Fruit fly (Drosophila melanogaster) whole organism, prepupa: ENCODE measurements around the gene dsd.

ENCODE experiments used
- CG11902 ChIP-seq: fragments of 200-800 bp; sonication (Bioruptor generic); optimal IDR thresholded peaks from 3 replicates; lab custom pipeline; 2016; ENCODE audit warnings: missing biosample characterization, missing genetic modification characterization
- CG32006 ChIP-seq: fragments of 200-800 bp; sonication (Bioruptor generic); optimal IDR thresholded peaks from 3 replicates; lab custom pipeline; 2017; ENCODE audit warnings: missing biosample characterization, mild to moderate bottlenecking, missing genetic modification characterization
- CG4318 ChIP-seq: fragments of 200-800 bp; sonication (Bioruptor generic); optimal IDR thresholded peaks from 3 replicates; lab custom pipeline; 2017; ENCODE audit warnings: missing biosample characterization, mild to moderate bottlenecking, missing genetic modification characterization
- CG9139 ChIP-seq: fragments of 200-800 bp; sonication (Bioruptor generic); optimal IDR thresholded peaks from 3 replicates; lab custom pipeline; 2017; ENCODE audit warnings: missing biosample characterization, mild to moderate bottlenecking, missing genetic modification characterization
- Eip93F ChIP-seq: fragments of 200-800 bp; sonication (Bioruptor generic); optimal IDR thresholded peaks from 2 replicates; lab custom pipeline; 2016; ENCODE audit warnings: missing biosample characterization, mild to moderate bottlenecking, missing genetic modification characterization
- Hr39 ChIP-seq: fragments of 200-800 bp; sonication (Bioruptor generic); optimal IDR thresholded peaks from 2 replicates; lab custom pipeline; 2016; ENCODE audit warnings: missing biosample characterization, missing genetic modification characterization
- Hr4 ChIP-seq: fragments of 200-800 bp; sonication (Bioruptor generic); optimal IDR thresholded peaks from 3 replicates; lab custom pipeline; 2016; ENCODE audit warnings: missing biosample characterization, missing genetic modification characterization
- Met ChIP-seq: fragments of 200-800 bp; sonication (Bioruptor generic); optimal IDR thresholded peaks from 3 replicates; lab custom pipeline; 2016; ENCODE audit warnings: missing biosample characterization, missing genetic modification characterization
- OdsH ChIP-seq: fragments of 200-800 bp; sonication (Bioruptor generic); optimal IDR thresholded peaks from 3 replicates; lab custom pipeline; 2016; ENCODE audit warnings: missing biosample characterization, missing genetic modification characterization
- Sox102F ChIP-seq: fragments of 200-800 bp; sonication (Bioruptor generic); optimal IDR thresholded peaks from 2 replicates; lab custom pipeline; 2016; ENCODE audit warnings: missing biosample characterization, mild to moderate bottlenecking, missing genetic modification characterization
- Sox15 ChIP-seq: fragments of 200-800 bp; sonication (Bioruptor generic); optimal IDR thresholded peaks from 3 replicates; lab custom pipeline; 2016; ENCODE audit warnings: missing biosample characterization, missing genetic modification characterization
- eg ChIP-seq: fragments of 200-800 bp; sonication (Bioruptor generic); IDR thresholded peaks from 3 replicates; pipeline ENCODE4 v1.3.6; 2022; ENCODE audit warnings: missing biosample characterization, missing genetic modification characterization
- fkh ChIP-seq: fragments of 200-800 bp; sonication (Bioruptor generic); optimal IDR thresholded peaks from 3 replicates; lab custom pipeline; 2017; ENCODE audit warnings: missing biosample characterization, mild to moderate bottlenecking, missing genetic modification characterization, moderate library complexity

- TF ChIP-seq OdsH (GFP tag; lab: Kevin White, UChicago) (no peak), CG4318 (GFP tag; lab: Kevin White, UChicago) (no peak), Eip93F (no peak), Hr39 (no peak), Met (GFP tag; lab: Kevin White, UChicago) (no peak), Sox102F (GFP tag; lab: Kevin White, UChicago) (no peak), CG32006 (GFP tag; lab: Kevin White, UChicago) (no peak), CG9139 (GFP tag; lab: Kevin White, UChicago) (no peak), fkh (GFP tag; lab: Kevin White, UChicago) (no peak), CG11902 (GFP tag; lab: Kevin White, UChicago) (no peak), Sox15 (GFP tag; lab: Kevin White, UChicago) (no peak), eg (GFP tag; lab: Robert Waterston, UW) (peak; percentile 38; the same call in 2 of the 3 replicates), Hr4 (GFP tag; lab: Kevin White, UChicago) (no peak)
These were observed 46.1 kb downstream of the dsd start, which contains the start of gene CG5646 for dm6 chr3R:27561114-27561513.
